Worm (Caenorhabditis elegans) whole organism, L2 larva: ENCODE measurements around the gene hhat-1.

Source experiments
- ZK546.5 ChIP-seq: sonication (generic microtip); optimal IDR thresholded peaks from 2 replicates; lab custom pipeline; 2017; ENCODE audit warnings: missing biosample characterization, missing genetic modification characterization
- blmp-1 ChIP-seq: sonication (generic microtip); optimal IDR thresholded peaks from 2 replicates; lab custom pipeline; 2017; ENCODE audit warnings: missing genetic modification characterization, mild to moderate bottlenecking, missing compliant biosample characterization, antibody characterized with exemption, moderate library complexity; ENCODE audit not compliant: insufficient read depth
- egl-27 ChIP-seq: sonication (generic microtip); optimal IDR thresholded peaks from 3 replicates; lab custom pipeline; 2017; ENCODE audit warnings: missing biosample characterization, missing genetic modification reagents, missing genetic modification characterization
- ztf-11 ChIP-seq: sonication (generic microtip); optimal IDR thresholded peaks from 2 replicates; lab custom pipeline; 2017; ENCODE audit warnings: missing biosample characterization, missing genetic modification characterization

- no peak for TF ChIP-seq egl-27 (tag; lab: Kevin White, UChicago)
- no peak for TF ChIP-seq ztf-11
- TF ChIP-seq blmp-1 = no peak
- no peak for TF ChIP-seq ZK546.5 (tag; lab: Kevin White, UChicago)
Measured at ce11 chrII:14636737-14637136, 41.5 kb upstream of the hhat-1 start, which contains the start of gene sre-13.
